Fruit fly (Drosophila melanogaster): ENCODE results near the gene eIF2D.

The eIF2D gene

dm6 chr3R:29157418-29158398 is 6.1 kb upstream of the eIF2D start, which contains the start of gene rdog (continued):
- TF ChIP-seq CoRest (tag; optimal IDR thresholded peaks at IDR 0.05) (peak; percentile 86), sug (tag; optimal IDR thresholded peaks at IDR 0.05) (peak; percentile 77), ase (GFP tag; IDR thresholded peaks at IDR 0.05) (no peak), nmo (GFP tag; optimal IDR thresholded peaks at IDR 0.05) (no peak), fd64A (GFP tag; optimal IDR thresholded peaks at IDR 0.05) (no peak), tio (GFP tag; optimal IDR thresholded peaks at IDR 0.05) (peak; percentile 38), CG9215 (GFP tag; IDR thresholded peaks at IDR 0.05) (0 out of 2 replicates have a peak, but pooled peaks have one; percentile 37), Chrac-16 (GFP tag; optimal IDR thresholded peaks at IDR 0.05) (peak; percentile 84), CG10274 (GFP tag; optimal IDR thresholded peaks at IDR 0.05) (peak; percentile 46), CG7987 (GFP tag; optimal IDR thresholded peaks at IDR 0.05) (peak; percentile 46), Dbx (GFP tag; IDR thresholded peaks at IDR 0.05) (peak; percentile 43; the same call in 1 of the 3 replicates), Dip2 (GFP tag; IDR thresholded peaks at IDR 0.05) (no peak), CG1832 (GFP tag; optimal IDR thresholded peaks at IDR 0.05) (no peak), Dad (GFP tag; optimal IDR thresholded peaks at IDR 0.05) (peak; percentile 41), gsb-n (tag; optimal IDR thresholded peaks at IDR 0.05) (peak; percentile 76), Hr3 (GFP tag; optimal IDR thresholded peaks at IDR 0.05) (peak; percentile 73), esg (GFP tag; conservative IDR thresholded peaks at IDR 0.05) (peak; percentile 43; the same call in 1 of the 2 replicates), CG9437 (GFP tag; optimal IDR thresholded peaks at IDR 0.05) (peak; percentile 83), pros (GFP tag; optimal IDR thresholded peaks at IDR 0.05) (no peak), CG16863 (GFP tag; optimal IDR thresholded peaks at IDR 0.05) (peak; percentile 83), CG9727 (GFP tag; optimal IDR thresholded peaks at IDR 0.05) (peak; percentile 89), lbe (GFP tag; optimal IDR thresholded peaks at IDR 0.05) (peak; percentile 49), Mrtf (GFP tag; IDR thresholded peaks at IDR 0.05) (peak; percentile 35; the same call in 1 of the 3 replicates), CG1024 (GFP tag; IDR thresholded peaks at IDR 0.05) (peak; percentile 31; the same call in 1 of the 2 replicates), NFAT (GFP tag; IDR thresholded peaks at IDR 0.05) (peak; percentile 40; the same call in 1 of the 2 replicates), lmd (GFP tag; IDR thresholded peaks at IDR 0.05) (peak; percentile 77), CG4282 (GFP tag; optimal IDR thresholded peaks at IDR 0.05) (peak; percentile 61), dmrt11E (tag; optimal IDR thresholded peaks at IDR 0.05) (peak; percentile 82), CG13894 (tag; optimal IDR thresholded peaks at IDR 0.05) (peak; percentile 89), dm (GFP tag; optimal IDR thresholded peaks at IDR 0.05) (peak; percentile 78), tup (GFP tag; optimal IDR thresholded peaks at IDR 0.05) (peak; percentile 4), hkb (optimal IDR thresholded peaks at IDR 0.05) (no peak), hkb (GFP tag; IDR thresholded peaks at IDR 0.05) (peak; percentile 61), Mad (GFP tag; optimal IDR thresholded peaks at IDR 0.05) (peak; percentile 76), Awh (GFP tag; IDR thresholded peaks at IDR 0.05) (no peak), ranshi (GFP tag; IDR thresholded peaks at IDR 0.05) (0 out of 2 replicates have a peak, but pooled peaks have one; percentile 47), jing (GFP tag; optimal IDR thresholded peaks at IDR 0.05) (no peak), bab2 (GFP tag; optimal IDR thresholded peaks at IDR 0.05) (no peak), CG14860 (GFP tag; IDR thresholded peaks at IDR 0.05; ENCODE audit: partially characterized antibody) (no peak), trem (tag; optimal IDR thresholded peaks at IDR 0.05) (peak; percentile 84), onecut (GFP tag; IDR thresholded peaks at IDR 0.05) (0 out of 2 replicates have a peak, but pooled peaks have one; percentile 25), gcm (GFP tag; optimal IDR thresholded peaks at IDR 0.05) (peak; percentile 68), Jarid2 (GFP tag; optimal IDR thresholded peaks at IDR 0.05) (peak; percentile 73), inv (GFP tag; IDR thresholded peaks at IDR 0.05; ENCODE audit: partially characterized antibody) (no peak), CG31388 (GFP tag; optimal IDR thresholded peaks at IDR 0.05) (peak; percentile 65), sens-2 (GFP tag; IDR thresholded peaks at IDR 0.05) (peak; percentile 54; the same call in 1 of the 2 replicates), gcm2 (GFP tag; optimal IDR thresholded peaks at IDR 0.05) (peak; percentile 69), HHEX (GFP tag; optimal IDR thresholded peaks at IDR 0.05) (peak; percentile 75)

Measured in whole organism, embryonic.